Worm (Caenorhabditis elegans) whole organism, L4 larva: ENCODE data around the gene sdz-15.

Experiments
- D1046.2 ChIP-seq: fragments of 200-800 bp; sonication (Bioruptor generic); IDR thresholded peaks from 2 replicates; pipeline ENCODE4 v1.3.6; 2022; ENCODE audit warnings: missing genetic modification characterization, missing compliant biosample characterization
- F26F4.8 ChIP-seq: fragments of 200-800 bp; sonication (Bioruptor generic); conservative IDR thresholded peaks from 2 replicates; pipeline ENCODE4 v1.3.6; 2022; ENCODE audit warnings: missing genetic modification characterization, missing compliant biosample characterization
- F37D6.2 ChIP-seq: sonication (generic microtip); optimal IDR thresholded peaks from 2 replicates; lab custom pipeline; 2016; ENCODE audit warnings: mild to moderate bottlenecking, missing genetic modification characterization, missing compliant biosample characterization
- F44E2.7 ChIP-seq: fragments of 200-800 bp; sonication (Bioruptor generic); IDR thresholded peaks from 2 replicates; pipeline ENCODE4 v2.1.2; 2022; ENCODE audit warnings: missing genetic modification characterization, missing compliant biosample characterization
- T20F7.1 ChIP-seq: fragments of 200-800 bp; sonication (Bioruptor generic); optimal IDR thresholded peaks from 2 replicates; lab custom pipeline; 2018; ENCODE audit warnings: mild to moderate bottlenecking, missing genetic modification characterization, missing compliant biosample characterization
- T26A8.4 ChIP-seq: fragments of 200-800 bp; sonication (Bioruptor generic); IDR thresholded peaks from 2 replicates; pipeline ENCODE4 v1.3.6; 2022; ENCODE audit warnings: missing genetic modification characterization, missing compliant biosample characterization
- Y105C5A.15 ChIP-seq: fragments of 200-800 bp; sonication (Bioruptor generic); IDR thresholded peaks from 2 replicates; pipeline ENCODE4 v1.3.6; 2022; ENCODE audit warnings: missing genetic modification characterization, missing compliant biosample characterization
- Y5F2A.4 ChIP-seq: fragments of 200-800 bp; sonication (Bioruptor generic); optimal IDR thresholded peaks from 2 replicates; lab custom pipeline; 2018; ENCODE audit warnings: mild to moderate bottlenecking, missing genetic modification characterization, missing compliant biosample characterization
- arid-1 ChIP-seq: fragments of 200-800 bp; sonication (Bioruptor generic); conservative IDR thresholded peaks from 2 replicates; pipeline ENCODE4 v1.3.6; 2022; ENCODE audit warnings: missing genetic modification reagents, missing genetic modification characterization, missing compliant biosample characterization
- ceh-20 ChIP-seq: fragments of 200-800 bp; sonication (Bioruptor generic); IDR thresholded peaks from 2 replicates; pipeline ENCODE4 v1.3.6; 2022; ENCODE audit warnings: missing genetic modification reagents, missing genetic modification characterization, missing compliant biosample characterization
- ceh-32 ChIP-seq: sonication (generic microtip); optimal IDR thresholded peaks from 2 replicates; lab custom pipeline; 2016; ENCODE audit warnings: mild to moderate bottlenecking, missing genetic modification characterization, missing compliant biosample characterization; ENCODE audit not compliant: poor library complexity
- ceh-44 ChIP-seq: fragments of 200-800 bp; sonication (Bioruptor generic); IDR thresholded peaks from 2 replicates; pipeline ENCODE4 v1.3.6; 2022; ENCODE audit warnings: missing genetic modification reagents, missing genetic modification characterization, missing compliant biosample characterization
- ces-1 ChIP-seq: fragments of 150-350 bp; sonication (generic microtip); optimal IDR thresholded peaks from 4 replicates; lab custom pipeline; 2014; ENCODE audit warnings: missing biosample characterization, missing genetic modification reagents, missing genetic modification characterization
- daf-12 ChIP-seq: fragments of 150-350 bp; optimal IDR thresholded peaks from 2 replicates; lab custom pipeline; 2014; ENCODE audit warnings: missing biosample characterization, missing genetic modification reagents, missing genetic modification characterization
- daf-8 ChIP-seq: fragments of 200-800 bp; sonication (Bioruptor generic); IDR thresholded peaks from 2 replicates; pipeline ENCODE4 v1.3.6; 2022; ENCODE audit warnings: missing genetic modification characterization, missing compliant biosample characterization
- dmd-6 ChIP-seq: fragments of 200-800 bp; sonication (Bioruptor generic); IDR thresholded peaks from 2 replicates; pipeline ENCODE4 v1.3.6; 2022; ENCODE audit warnings: missing genetic modification reagents, missing genetic modification characterization, missing compliant biosample characterization
- dmd-8 ChIP-seq: fragments of 200-800 bp; sonication (Bioruptor generic); IDR thresholded peaks from 2 replicates; pipeline ENCODE4 v1.3.6; 2022; ENCODE audit warnings: missing genetic modification characterization, missing compliant biosample characterization
- dpl-1 ChIP-seq: fragments of 150-350 bp; optimal IDR thresholded peaks from 2 replicates; lab custom pipeline; 2014; ENCODE audit warnings: missing biosample characterization, missing genetic modification reagents, missing genetic modification characterization
- dve-1 ChIP-seq: sonication (generic microtip); optimal IDR thresholded peaks from 2 replicates; lab custom pipeline; 2017; ENCODE audit warnings: antibody characterized with exemption, mild to moderate bottlenecking, missing genetic modification characterization, missing compliant biosample characterization; ENCODE audit not compliant: insufficient read depth
- egl-43 ChIP-seq: fragments of 200-800 bp; sonication (Bioruptor generic); IDR thresholded peaks from 2 replicates; pipeline ENCODE4 v1.3.6; 2022; ENCODE audit warnings: missing genetic modification reagents, missing genetic modification characterization, missing compliant biosample characterization
- fkh-10 ChIP-seq: fragments of 150-350 bp; optimal IDR thresholded peaks from 2 replicates; lab custom pipeline; 2014; ENCODE audit warnings: missing biosample characterization, missing genetic modification reagents, missing genetic modification characterization
- fos-1 ChIP-seq: fragments of 150-350 bp; optimal IDR thresholded peaks from 2 replicates; lab custom pipeline; 2014; ENCODE audit warnings: missing biosample characterization, missing genetic modification characterization
- gei-8 ChIP-seq: fragments of 200-800 bp; sonication (Bioruptor generic); optimal IDR thresholded peaks from 2 replicates; lab custom pipeline; 2018; ENCODE audit warnings: mild to moderate bottlenecking, missing genetic modification characterization, missing compliant biosample characterization
- hlh-30 ChIP-seq: sonication (generic microtip); optimal IDR thresholded peaks from 2 replicates; lab custom pipeline; 2017; ENCODE audit warnings: antibody characterized with exemption, mild to moderate bottlenecking, missing genetic modification characterization, missing compliant biosample characterization; ENCODE audit not compliant: insufficient read depth
- hmg-1.1 ChIP-seq: fragments of 200-800 bp; sonication (Bioruptor generic); IDR thresholded peaks from 2 replicates; pipeline ENCODE4 v1.3.6; 2022; ENCODE audit warnings: missing genetic modification reagents, missing genetic modification characterization, missing compliant biosample characterization
- lim-7 ChIP-seq: fragments of 200-800 bp; sonication (Bioruptor generic); IDR thresholded peaks from 2 replicates; pipeline ENCODE4 v1.3.6; 2022; ENCODE audit warnings: missing genetic modification characterization, missing compliant biosample characterization
- lsy-2 ChIP-seq, 2 experiments: fragments of 150-350 bp in 1 of 2; sonication (generic microtip) in 1 of 2; optimal IDR thresholded peaks; 2 replicates each; lab custom pipeline; 2014 to 2017; ENCODE audit warnings: missing biosample characterization in 2 of 2, missing genetic modification characterization in 2 of 2
- mdt-29 ChIP-seq: fragments of 200-800 bp; sonication (Bioruptor generic); IDR thresholded peaks from 2 replicates; pipeline ENCODE4 v1.3.6; 2022; ENCODE audit warnings: missing genetic modification reagents, missing genetic modification characterization, missing compliant biosample characterization
- mep-1 ChIP-seq: fragments of 150-350 bp; sonication (generic microtip); optimal IDR thresholded peaks from 3 replicates; lab custom pipeline; 2014; ENCODE audit warnings: missing biosample characterization, missing genetic modification characterization
- mxl-2 ChIP-seq: fragments of 200-800 bp; sonication (Bioruptor generic); conservative IDR thresholded peaks from 2 replicates; pipeline ENCODE4 v1.3.6; 2022; ENCODE audit warnings: missing genetic modification reagents, missing genetic modification characterization, missing compliant biosample characterization
- nhr-10 ChIP-seq: fragments of 150-350 bp; optimal IDR thresholded peaks from 2 replicates; lab custom pipeline; 2014; ENCODE audit warnings: missing biosample characterization, missing genetic modification characterization
- nhr-102 ChIP-seq: sonication (generic microtip); optimal IDR thresholded peaks from 2 replicates; lab custom pipeline; 2016; ENCODE audit warnings: mild to moderate bottlenecking, missing genetic modification characterization, moderate library complexity, missing compliant biosample characterization
- nhr-111 ChIP-seq: fragments of 200-800 bp; sonication (Bioruptor generic); optimal IDR thresholded peaks from 2 replicates; lab custom pipeline; 2018; ENCODE audit warnings: mild to moderate bottlenecking, missing genetic modification characterization, missing compliant biosample characterization
- nhr-237 ChIP-seq: sonication (generic microtip); optimal IDR thresholded peaks from 2 replicates; lab custom pipeline; 2017; ENCODE audit warnings: missing biosample characterization, missing genetic modification characterization
- nhr-25 ChIP-seq: sonication (generic microtip); optimal IDR thresholded peaks from 2 replicates; lab custom pipeline; 2017; ENCODE audit warnings: missing genetic modification characterization, mild to moderate bottlenecking, missing compliant biosample characterization, antibody characterized with exemption, moderate library complexity, borderline replicate concordance; ENCODE audit not compliant: insufficient read depth
- nhr-28 ChIP-seq: fragments of 150-350 bp; optimal IDR thresholded peaks from 2 replicates; lab custom pipeline; 2014; ENCODE audit warnings: missing biosample characterization, missing genetic modification characterization
- nhr-41 ChIP-seq: fragments of 200-800 bp; sonication (Bioruptor generic); IDR thresholded peaks from 2 replicates; pipeline ENCODE4 v1.3.6; 2022; ENCODE audit warnings: missing genetic modification reagents, missing genetic modification characterization, missing compliant biosample characterization
- nhr-42 ChIP-seq: fragments of 200-800 bp; sonication (Bioruptor generic); IDR thresholded peaks from 2 replicates; pipeline ENCODE4 v1.3.6; 2022; ENCODE audit warnings: missing genetic modification characterization, missing compliant biosample characterization
- nhr-77 ChIP-seq: fragments of 150-350 bp; optimal IDR thresholded peaks from 2 replicates; lab custom pipeline; 2014; ENCODE audit warnings: missing biosample characterization, missing genetic modification characterization
- pha-4 ChIP-seq, 2 experiments: fragments of 150-350 bp in 1 of 2; fragments of 200-800 bp in 1 of 2; sonication (Bioruptor generic) in 1 of 2; IDR thresholded peaks in 1 of 2; optimal IDR thresholded peaks in 1 of 2; 2 replicates each; pipeline versions ENCODE4 v1.3.6 to Lab custom; 2014 to 2022; ENCODE audit warnings: missing genetic modification characterization in 2 of 2, missing genetic modification reagents in 2 of 2, missing biosample characterization in 1 of 2, missing compliant biosample characterization in 1 of 2
- php-3 ChIP-seq: fragments of 200-800 bp; sonication (Bioruptor generic); IDR thresholded peaks from 2 replicates; pipeline ENCODE4 v1.3.6; 2022; ENCODE audit warnings: missing genetic modification reagents, missing genetic modification characterization, missing compliant biosample characterization
- saeg-2 ChIP-seq: fragments of 200-800 bp; sonication (Bioruptor generic); IDR thresholded peaks from 2 replicates; pipeline ENCODE4 v1.3.6; 2022; ENCODE audit warnings: missing genetic modification reagents, missing genetic modification characterization, missing compliant biosample characterization
- snpc-4 ChIP-seq: fragments of 150-350 bp; optimal IDR thresholded peaks from 2 replicates; lab custom pipeline; 2014; ENCODE audit warnings: missing biosample characterization, missing genetic modification characterization
- spr-3 ChIP-seq: fragments of 200-800 bp; sonication (Bioruptor generic); optimal IDR thresholded peaks from 2 replicates; lab custom pipeline; 2018; ENCODE audit warnings: mild to moderate bottlenecking, missing genetic modification characterization, missing compliant biosample characterization
- tag-97 ChIP-seq: fragments of 200-800 bp; sonication (Bioruptor generic); IDR thresholded peaks from 2 replicates; pipeline ENCODE4 v1.3.6; 2022; ENCODE audit warnings: missing genetic modification characterization, missing compliant biosample characterization
- tra-1 ChIP-seq: fragments of 200-800 bp; sonication (Bioruptor generic); IDR thresholded peaks from 2 replicates; pipeline ENCODE4 v1.3.6; 2022; ENCODE audit warnings: missing genetic modification reagents, missing genetic modification characterization, missing compliant biosample characterization
- unc-62 ChIP-seq, 3 experiments: fragments of 150-350 bp in 1 of 3; sonication (generic microtip); optimal IDR thresholded peaks in 2 of 3; peaks in 1 of 3; 1 replicate in 1 of 3; 2 replicates in 2 of 3; lab custom pipeline; 2014 to 2017; ENCODE audit warnings: missing biosample characterization in 3 of 3, missing genetic modification characterization in 3 of 3, missing genetic modification reagents in 3 of 3, missing genotype in 1 of 3
- vab-7 ChIP-seq: fragments of 200-800 bp; sonication (Bioruptor generic); IDR thresholded peaks from 2 replicates; pipeline ENCODE4 v1.3.6; 2022; ENCODE audit warnings: missing genetic modification reagents, missing genetic modification characterization, missing compliant biosample characterization
- zfp-2 ChIP-seq: sonication (generic microtip); optimal IDR thresholded peaks from 2 replicates; lab custom pipeline; 2016; ENCODE audit warnings: mild to moderate bottlenecking, missing genetic modification characterization, missing compliant biosample characterization
- ztf-7 ChIP-seq: fragments of 150-350 bp; optimal IDR thresholded peaks from 2 replicates; lab custom pipeline; 2014; ENCODE audit warnings: missing biosample characterization, missing genetic modification characterization

sdz-15 gene

DNA sequence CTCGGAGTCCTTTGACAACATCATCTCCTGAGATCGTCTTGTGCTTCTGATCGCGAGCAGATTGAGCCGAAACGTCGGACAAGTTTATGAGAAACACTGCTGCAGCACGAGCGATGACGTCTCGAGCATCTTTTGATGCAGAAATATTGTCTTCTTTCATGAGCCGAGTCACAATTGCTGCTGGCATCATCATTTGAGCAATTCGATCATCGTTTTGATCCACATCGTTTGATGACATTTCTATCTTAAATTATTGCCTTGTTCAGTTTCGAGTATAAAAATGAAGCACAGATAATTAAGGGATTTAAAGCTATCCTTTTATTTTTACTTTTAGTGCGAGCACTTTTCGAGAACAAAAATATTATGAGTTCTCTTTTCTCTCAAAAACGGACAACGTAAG, 35.7 kb upstream of the sdz-15 start, which contains the start of gene T26A5.8 (continued):
- no peak for TF ChIP-seq fkh-10 (GFP tag; lab: Kevin White, UChicago)
- TF ChIP-seq unc-62 (GFP tag; optimal IDR thresholded peaks at IDR 0.05 in 1 of 2; lab: Kevin White, UChicago), result peak in 1 of 2 experiments; percentile 33
- TF ChIP-seq unc-62 (tag; optimal IDR thresholded peaks at IDR 0.05; lab: Kevin White, UChicago), result no peak
- no peak for TF ChIP-seq ces-1 (GFP tag; lab: Kevin White, UChicago)
- TF ChIP-seq nhr-237 (tag; lab: Kevin White, UChicago), result no peak
- TF ChIP-seq mdt-29, result no peak
- no peak for TF ChIP-seq F26F4.8
- no peak for TF ChIP-seq hlh-30 (tag; lab: Kevin White, UChicago)
- 0 out of 2 replicates have a peak, but pooled peaks have one; percentile 2 for TF ChIP-seq F44E2.7 (GFP tag; lab: Robert Waterston, UW)
- no peak for TF ChIP-seq spr-3 (GFP tag; lab: Kevin White, UChicago)
- TF ChIP-seq ztf-7 (tag; lab: Kevin White, UChicago), result no peak
- peak; percentile 14 for TF ChIP-seq Y5F2A.4 (GFP tag; lab: Kevin White, UChicago)
- 0 out of 2 replicates have a peak, but pooled peaks have one; percentile 26 for TF ChIP-seq dmd-8 (GFP tag; lab: Robert Waterston, UW)
- no peak for TF ChIP-seq snpc-4 (tag; lab: Kevin White, UChicago)
- TF ChIP-seq ceh-20 (GFP tag; lab: Robert Waterston, UW), result no peak
- no peak for TF ChIP-seq nhr-77 (tag; lab: Kevin White, UChicago)
- TF ChIP-seq dmd-6 (GFP tag; lab: Robert Waterston, UW), result 0 out of 2 replicates have a peak, but pooled peaks have one; percentile 18
- no peak for TF ChIP-seq gei-8
- TF ChIP-seq daf-8 (GFP tag; lab: Robert Waterston, UW), result no peak
- no peak for TF ChIP-seq nhr-111 (GFP tag; lab: Kevin White, UChicago)
- TF ChIP-seq lsy-2 (tag; optimal IDR thresholded peaks at IDR 0.05; lab: Kevin White, UChicago), result peak in 1 of 2 experiments; percentile 53
- TF ChIP-seq dpl-1 (GFP tag; lab: Kevin White, UChicago), result no peak
- peak; percentile 52; the same call in 1 of the 2 replicates for TF ChIP-seq pha-4 (GFP tag; IDR thresholded peaks at IDR 0.05; lab: Robert Waterston, UW)
- no peak for TF ChIP-seq pha-4 (tag; optimal IDR thresholded peaks at IDR 0.05; lab: Kevin White, UChicago)
- TF ChIP-seq nhr-41 (GFP tag; lab: Robert Waterston, UW), result no peak
- no peak for TF ChIP-seq mxl-2 (GFP tag; lab: Robert Waterston, UW)
- peak; percentile 61 for TF ChIP-seq nhr-102 (tag; lab: Kevin White, UChicago)
- TF ChIP-seq dve-1, result no peak
- no peak for TF ChIP-seq arid-1 (GFP tag; lab: Robert Waterston, UW)
- TF ChIP-seq nhr-28, result no peak
- TF ChIP-seq ceh-32, result no peak
- no peak for TF ChIP-seq Y105C5A.15 (GFP tag; lab: Robert Waterston, UW)
- TF ChIP-seq tra-1 (GFP tag; lab: Robert Waterston, UW), result no peak
- TF ChIP-seq hmg-1.1 (GFP tag; lab: Robert Waterston, UW), result no peak
- no peak for TF ChIP-seq vab-7 (GFP tag; lab: Robert Waterston, UW)
- TF ChIP-seq daf-12 (tag; lab: Kevin White, UChicago), result no peak
- TF ChIP-seq saeg-2 (GFP tag; lab: Robert Waterston, UW), result no peak
- no peak for TF ChIP-seq F37D6.2 (tag; lab: Kevin White, UChicago)
- no peak for TF ChIP-seq nhr-10 (tag; lab: Kevin White, UChicago)
- TF ChIP-seq T26A8.4 (GFP tag; lab: Robert Waterston, UW), result peak; percentile 57
- TF ChIP-seq nhr-42, result no peak
- no peak for TF ChIP-seq egl-43 (GFP tag; lab: Robert Waterston, UW)
- TF ChIP-seq tag-97, result no peak
- no peak for TF ChIP-seq lim-7
- no peak for TF ChIP-seq T20F7.1 (GFP tag; lab: Kevin White, UChicago)
- no peak for TF ChIP-seq zfp-2 (tag; lab: Kevin White, UChicago)
- peak; percentile 61 for TF ChIP-seq mep-1 (tag; lab: Kevin White, UChicago)
- no peak for TF ChIP-seq D1046.2 (GFP tag; lab: Robert Waterston, UW)
- TF ChIP-seq ceh-44 (GFP tag; lab: Robert Waterston, UW), result no peak
- TF ChIP-seq php-3, result no peak
- TF ChIP-seq nhr-25, result no peak
- TF ChIP-seq fos-1 (tag; lab: Kevin White, UChicago), result no peak
